Worm (Caenorhabditis elegans): ENCODE data around the gene nhr-27.

DNA sequence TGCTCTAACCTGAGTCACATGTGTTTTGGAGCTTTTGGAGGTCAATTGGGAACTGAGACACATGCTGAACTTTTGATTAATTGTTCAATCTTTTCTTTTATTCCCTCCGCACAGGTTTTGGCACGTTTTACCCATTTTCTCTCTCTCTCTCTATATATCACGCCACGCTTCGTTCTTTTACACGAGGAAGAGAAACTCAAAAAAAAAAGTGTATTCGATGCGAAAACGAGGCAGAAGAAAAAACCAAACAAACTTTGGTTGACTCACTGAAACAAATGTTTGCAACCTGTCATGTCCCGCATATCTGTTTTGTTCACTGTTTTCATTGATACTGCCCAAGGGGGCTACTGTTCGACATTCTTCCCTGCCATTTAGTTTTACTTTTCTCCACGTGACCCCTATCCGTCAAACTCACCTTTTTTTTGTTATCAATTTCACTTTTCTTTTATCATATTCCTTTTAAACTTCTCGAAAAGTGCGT, 46.8 kb downstream of the nhr-27 start:
- TF ChIP-seq him-1 (tag; optimal IDR thresholded peaks at IDR 0.05) (no peak), dao-5 (tag; optimal IDR thresholded peaks at IDR 0.05) (no peak), W03F9.2 (tag; optimal IDR thresholded peaks at IDR 0.05) (no peak)
